Worm (Caenorhabditis elegans) whole organism, L4/young adult: ENCODE data around the gene sri-53.

Experiments used
- W03F9.2 ChIP-seq: fragments of 150-350 bp; optimal IDR thresholded peaks from 2 replicates; lab custom pipeline; 2014; ENCODE audit warnings: missing biosample characterization, missing genetic modification characterization
- dao-5 ChIP-seq: sonication (generic microtip); optimal IDR thresholded peaks from 2 replicates; lab custom pipeline; 2016; ENCODE audit warnings: missing genotype, missing genetic modification characterization, moderate library complexity, missing compliant biosample characterization
- him-1 ChIP-seq: sonication (generic microtip); optimal IDR thresholded peaks from 2 replicates; lab custom pipeline; 2016; ENCODE audit warnings: missing genotype, missing genetic modification reagents, missing genetic modification characterization, missing compliant biosample characterization

DNA sequence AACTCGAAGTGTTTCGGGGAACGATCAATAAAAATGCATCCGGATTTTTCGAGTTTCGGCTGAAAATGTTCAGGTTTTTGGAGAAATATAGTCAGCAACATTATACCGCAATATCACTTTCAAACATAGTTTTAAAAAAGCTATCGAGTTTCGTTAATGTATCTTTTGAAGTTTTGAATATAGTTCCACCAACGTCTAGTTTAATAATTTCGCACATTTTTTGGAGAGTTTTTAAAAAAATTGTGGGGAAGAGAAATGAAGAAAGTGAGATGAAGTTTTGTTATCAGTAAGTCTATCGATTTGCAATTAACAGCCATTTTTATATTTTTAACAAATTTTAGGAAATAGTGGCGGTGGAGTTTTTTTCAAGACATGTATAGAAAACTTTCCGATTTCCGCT is 23.4 kb upstream of the sri-53 start, which contains the start of gene ZC239.17:
- TF ChIP-seq him-1 (tag; lab: Kevin White, UChicago): no peak
- TF ChIP-seq dao-5 (tag; lab: Kevin White, UChicago): no peak
- no peak for TF ChIP-seq W03F9.2 (tag; lab: Kevin White, UChicago)
